Fruit fly (Drosophila melanogaster) whole organism, embryonic: ENCODE measurements around the gene CG15742.

Experiments used
- Antp ChIP-seq: fragments of 200-800 bp; sonication (Bioruptor generic); optimal IDR thresholded peaks from 3 replicates; lab custom pipeline; 2016; ENCODE audit warnings: missing biosample characterization, missing genetic modification characterization
- BEAF-32 ChIP-seq: fragments of 200-800 bp; sonication (Bioruptor generic); optimal IDR thresholded peaks from 3 replicates; lab custom pipeline; 2017; ENCODE audit warnings: missing biosample characterization, missing genetic modification characterization, mild to moderate bottlenecking, moderate library complexity, missing genetic modification reagents
- CG11398 ChIP-seq: fragments of 200-800 bp; sonication (Bioruptor generic); optimal IDR thresholded peaks from 2 replicates; lab custom pipeline; 2016; ENCODE audit warnings: missing biosample characterization, missing genetic modification characterization
- CG12391 ChIP-seq: fragments of 200-800 bp; sonication (Bioruptor generic); optimal IDR thresholded peaks from 3 replicates; lab custom pipeline; 2018; ENCODE audit warnings: missing biosample characterization, mild to moderate bottlenecking, missing genetic modification characterization, moderate library complexity
- CG13894 ChIP-seq: fragments of 200-800 bp; sonication (Bioruptor generic); optimal IDR thresholded peaks from 3 replicates; lab custom pipeline; 2018; ENCODE audit warnings: missing biosample characterization, mild to moderate bottlenecking, missing genetic modification characterization, moderate library complexity
- CG17328 ChIP-seq: fragments of 200-800 bp; sonication (Bioruptor generic); IDR thresholded peaks from 2 replicates; pipeline ENCODE4 v1.3.6; 2022; ENCODE audit warnings: missing biosample characterization, missing genetic modification characterization
- CG18619 ChIP-seq: fragments of 200-800 bp; sonication (Bioruptor generic); optimal IDR thresholded peaks from 3 replicates; lab custom pipeline; 2017; ENCODE audit warnings: missing biosample characterization, mild to moderate bottlenecking, missing genetic modification characterization
- CG2120 ChIP-seq: fragments of 200-800 bp; sonication (Bioruptor generic); optimal IDR thresholded peaks from 3 replicates; lab custom pipeline; 2016; ENCODE audit warnings: missing biosample characterization, missing genetic modification characterization
- CG2889 ChIP-seq: fragments of 200-800 bp; sonication (Bioruptor generic); IDR thresholded peaks from 3 replicates; pipeline ENCODE4 v1.3.6; 2022; ENCODE audit warnings: missing biosample characterization, missing genetic modification characterization
- CG3838 ChIP-seq: fragments of 200-800 bp; sonication (Bioruptor generic); optimal IDR thresholded peaks from 3 replicates; lab custom pipeline; 2016; ENCODE audit warnings: missing biosample characterization, missing genetic modification characterization
- CG4424 ChIP-seq: fragments of 200-800 bp; sonication (Bioruptor generic); optimal IDR thresholded peaks from 3 replicates; lab custom pipeline; 2016; ENCODE audit warnings: missing biosample characterization, missing genetic modification characterization
- CG4820 ChIP-seq: fragments of 200-800 bp; sonication (Bioruptor generic); optimal IDR thresholded peaks from 3 replicates; lab custom pipeline; 2016; ENCODE audit warnings: missing biosample characterization, missing genetic modification characterization
- CG5953 ChIP-seq: fragments of 200-800 bp; sonication (Bioruptor generic); IDR thresholded peaks from 2 replicates; pipeline ENCODE4 v1.3.6; 2022; ENCODE audit warnings: missing biosample characterization, missing genetic modification characterization
- CG6854 ChIP-seq: fragments of 200-800 bp; sonication (Bioruptor generic); optimal IDR thresholded peaks from 3 replicates; lab custom pipeline; 2017; ENCODE audit warnings: missing biosample characterization, mild to moderate bottlenecking, missing genetic modification characterization
- CG7745 ChIP-seq: fragments of 200-800 bp; sonication (Bioruptor generic); optimal IDR thresholded peaks from 2 replicates; lab custom pipeline; 2018; ENCODE audit warnings: missing biosample characterization, mild to moderate bottlenecking, missing genetic modification characterization, moderate library complexity
- CG8089 ChIP-seq: fragments of 200-800 bp; sonication (Bioruptor generic); optimal IDR thresholded peaks from 3 replicates; lab custom pipeline; 2016; ENCODE audit warnings: missing biosample characterization, missing genetic modification characterization
- CG8281 ChIP-seq: fragments of 200-800 bp; sonication (Bioruptor generic); optimal IDR thresholded peaks from 2 replicates; lab custom pipeline; 2018; ENCODE audit warnings: missing biosample characterization, mild to moderate bottlenecking, missing genetic modification characterization, moderate library complexity
- CG8388 ChIP-seq: fragments of 200-800 bp; sonication (Bioruptor generic); optimal IDR thresholded peaks from 2 replicates; lab custom pipeline; 2019; ENCODE audit warnings: missing biosample characterization, mild to moderate bottlenecking, missing genetic modification characterization, moderate library complexity
- CG9727 ChIP-seq: fragments of 200-800 bp; sonication (Bioruptor generic); optimal IDR thresholded peaks from 3 replicates; lab custom pipeline; 2017; ENCODE audit warnings: missing biosample characterization, mild to moderate bottlenecking, missing genetic modification characterization
- CG9932 ChIP-seq: fragments of 200-800 bp; sonication (Bioruptor generic); IDR thresholded peaks from 2 replicates; pipeline ENCODE4 v1.3.6; 2022; ENCODE audit warnings: missing biosample characterization, missing genetic modification characterization
- CkIIα-i1 ChIP-seq: fragments of 200-800 bp; sonication (Bioruptor generic); IDR thresholded peaks from 2 replicates; pipeline ENCODE4 v1.3.6; 2022; ENCODE audit warnings: missing biosample characterization, missing genetic modification characterization
- CoRest ChIP-seq: fragments of 200-800 bp; sonication (Bioruptor generic); optimal IDR thresholded peaks from 3 replicates; lab custom pipeline; 2018; ENCODE audit warnings: missing biosample characterization, mild to moderate bottlenecking, missing genetic modification characterization, moderate library complexity
- E2f1 ChIP-seq: fragments of 200-800 bp; sonication (Bioruptor generic); IDR thresholded peaks from 2 replicates; pipeline ENCODE4 v1.3.6; 2022; ENCODE audit warnings: missing biosample characterization, missing genetic modification characterization
- HHEX ChIP-seq: fragments of 200-800 bp; sonication (Bioruptor generic); optimal IDR thresholded peaks from 3 replicates; lab custom pipeline; 2017; ENCODE audit warnings: missing biosample characterization, mild to moderate bottlenecking, missing genetic modification characterization, missing genetic modification reagents
- Hr39 ChIP-seq: fragments of >200 bp; optimal IDR thresholded peaks from 2 replicates; lab custom pipeline; 2017
- NFAT ChIP-seq: fragments of 200-800 bp; sonication (Bioruptor generic); IDR thresholded peaks from 2 replicates; pipeline ENCODE4 v1.3.6; 2022; ENCODE audit warnings: missing biosample characterization, missing genetic modification characterization
- Nf-YC ChIP-seq: fragments of 200-800 bp; optimal IDR thresholded peaks from 3 replicates; lab custom pipeline; 2019; ENCODE audit warnings: missing biosample characterization, mild to moderate bottlenecking, missing genetic modification characterization, moderate library complexity
- Oli ChIP-seq: fragments of 200-800 bp; sonication (Bioruptor generic); optimal IDR thresholded peaks from 2 replicates; lab custom pipeline; 2018; ENCODE audit warnings: missing biosample characterization, mild to moderate bottlenecking, missing genetic modification characterization, moderate library complexity
- Opbp ChIP-seq: fragments of 200-800 bp; sonication (Bioruptor generic); IDR thresholded peaks from 3 replicates; pipeline ENCODE4 v1.3.6; 2022; ENCODE audit warnings: missing biosample characterization, missing genetic modification characterization; ENCODE audit not compliant: partially characterized antibody
- Sin3A ChIP-seq: fragments of >200 bp; optimal IDR thresholded peaks from 2 replicates; lab custom pipeline; 2018
- ash1 ChIP-seq: fragments of 200-800 bp; sonication (Bioruptor generic); optimal IDR thresholded peaks from 2 replicates; lab custom pipeline; 2018; ENCODE audit warnings: missing biosample characterization, mild to moderate bottlenecking, missing genetic modification characterization
- bab2 ChIP-seq: fragments of 200-800 bp; sonication (Bioruptor generic); optimal IDR thresholded peaks from 2 replicates; lab custom pipeline; 2016; ENCODE audit warnings: missing biosample characterization, missing genetic modification characterization
- ems ChIP-seq: fragments of 200-800 bp; sonication (Bioruptor generic); optimal IDR thresholded peaks from 3 replicates; lab custom pipeline; 2016; ENCODE audit warnings: missing biosample characterization, missing genetic modification characterization
- exex ChIP-seq: fragments of 200-800 bp; sonication (Bioruptor generic); optimal IDR thresholded peaks from 4 replicates; lab custom pipeline; 2018; ENCODE audit warnings: missing biosample characterization, mild to moderate bottlenecking, missing genetic modification characterization, moderate library complexity
- fd3F ChIP-seq: fragments of 200-800 bp; sonication (Bioruptor generic); optimal IDR thresholded peaks from 2 replicates; lab custom pipeline; 2018; ENCODE audit warnings: missing biosample characterization, mild to moderate bottlenecking, missing genetic modification characterization, moderate library complexity
- gcm ChIP-seq: fragments of 200-800 bp; sonication (Bioruptor generic); optimal IDR thresholded peaks from 2 replicates; lab custom pipeline; 2019; ENCODE audit warnings: missing biosample characterization, mild to moderate bottlenecking, missing genetic modification characterization, moderate library complexity
- hth ChIP-seq: fragments of >200 bp; optimal IDR thresholded peaks from 2 replicates; lab custom pipeline; 2017; ENCODE audit warnings: inconsistent platforms
- ind ChIP-seq: fragments of 200-800 bp; sonication (Bioruptor generic); optimal IDR thresholded peaks from 3 replicates; lab custom pipeline; 2016; ENCODE audit warnings: missing biosample characterization, missing genetic modification characterization
- inv ChIP-seq: fragments of 200-800 bp; sonication (Bioruptor generic); IDR thresholded peaks from 2 replicates; pipeline ENCODE4 v1.3.6; 2022; ENCODE audit warnings: missing biosample characterization, missing genetic modification characterization; ENCODE audit not compliant: partially characterized antibody
- jigr1 ChIP-seq: fragments of 200-800 bp; sonication (Bioruptor generic); IDR thresholded peaks from 3 replicates; pipeline ENCODE4 v1.3.6; 2022; ENCODE audit warnings: missing biosample characterization, missing genetic modification characterization
- jumu ChIP-seq: fragments of 200-800 bp; sonication (Bioruptor generic); optimal IDR thresholded peaks from 3 replicates; lab custom pipeline; 2016; ENCODE audit warnings: missing biosample characterization, missing genetic modification characterization
- kah ChIP-seq: fragments of 200-800 bp; sonication (Bioruptor generic); optimal IDR thresholded peaks from 2 replicates; lab custom pipeline; 2018; ENCODE audit warnings: missing biosample characterization, mild to moderate bottlenecking, missing genetic modification characterization
- lilli ChIP-seq: fragments of 200-800 bp; sonication (Bioruptor generic); optimal IDR thresholded peaks from 3 replicates; lab custom pipeline; 2016; ENCODE audit warnings: missing biosample characterization, missing genetic modification characterization
- lmd ChIP-seq: fragments of 200-800 bp; sonication (Bioruptor generic); IDR thresholded peaks from 2 replicates; pipeline ENCODE4 v1.3.6; 2022; ENCODE audit warnings: missing biosample characterization, missing genetic modification characterization
- lola ChIP-seq, 3 experiments: fragments of >200 bp in 2 of 3; fragments of 200-800 bp in 1 of 3; sonication (Bioruptor generic) in 1 of 3; optimal IDR thresholded peaks; 2 replicates each; lab custom pipeline; 2017 to 2019; ENCODE audit warnings: missing biosample characterization in 3 of 3, missing genetic modification characterization in 3 of 3, mild to moderate bottlenecking in 1 of 3, moderate library complexity in 1 of 3
- onecut ChIP-seq: fragments of 200-800 bp; sonication (Bioruptor generic); IDR thresholded peaks from 2 replicates; pipeline ENCODE4 v1.3.6; 2022; ENCODE audit warnings: missing biosample characterization, missing genetic modification characterization
- pfk ChIP-seq: fragments of 200-800 bp; sonication (Bioruptor generic); optimal IDR thresholded peaks from 2 replicates; lab custom pipeline; 2018; ENCODE audit warnings: missing biosample characterization, mild to moderate bottlenecking, missing genetic modification characterization, moderate library complexity
- psq ChIP-seq: fragments of 200-800 bp; sonication (Bioruptor generic); optimal IDR thresholded peaks from 2 replicates; lab custom pipeline; 2017; ENCODE audit warnings: missing biosample characterization, missing genetic modification characterization
- sob ChIP-seq: fragments of 200-800 bp; sonication (Bioruptor generic); IDR thresholded peaks from 2 replicates; pipeline ENCODE4 v1.3.6; 2022; ENCODE audit warnings: missing biosample characterization, missing genetic modification characterization
- sr ChIP-seq: fragments of 200-800 bp; sonication (Bioruptor generic); IDR thresholded peaks from 3 replicates; pipeline ENCODE4 v1.3.6; 2022; ENCODE audit warnings: missing biosample characterization, missing genetic modification characterization
- trem ChIP-seq: fragments of 200-800 bp; optimal IDR thresholded peaks from 3 replicates; lab custom pipeline; 2019; ENCODE audit warnings: missing biosample characterization, mild to moderate bottlenecking, missing genetic modification characterization, moderate library complexity
- zfh2 ChIP-seq: fragments of 200-800 bp; sonication (Bioruptor generic); optimal IDR thresholded peaks from 2 replicates; lab custom pipeline; 2016; ENCODE audit warnings: missing biosample characterization, missing genetic modification characterization

The CG15742 gene

dm6 chrX:13251310-13251709 lies 7.0 kb downstream of the CG15742 start (continued):
- TF ChIP-seq CG5953 (GFP tag; lab: Robert Waterston, UW), result peak; percentile 70; the same call in 1 of the 2 replicates
- TF ChIP-seq NFAT (GFP tag; lab: Robert Waterston, UW), result peak; percentile 47
- peak; percentile 67 for TF ChIP-seq onecut (GFP tag; lab: Robert Waterston, UW)
- TF ChIP-seq exex (tag; lab: Kevin White, UChicago), result no peak
- TF ChIP-seq zfh2, result peak; percentile 83
- TF ChIP-seq Opbp (GFP tag; lab: Robert Waterston, UW), result no peak
- peak; percentile 75 for TF ChIP-seq CG9727 (GFP tag; lab: Kevin White, UChicago)
- TF ChIP-seq CG13894 (tag; lab: Kevin White, UChicago), result no peak
- TF ChIP-seq E2f1, result peak; percentile 73
- peak; percentile 45 for TF ChIP-seq CG18619
- peak; percentile 53 for TF ChIP-seq CG11398 (GFP tag; lab: Kevin White, UChicago)
- TF ChIP-seq CG3838 (GFP tag; lab: Kevin White, UChicago), result no peak
- peak; percentile 80 for TF ChIP-seq HHEX (GFP tag; lab: Kevin White, UChicago)
- TF ChIP-seq lola (GFP tag; optimal IDR thresholded peaks at IDR 0.05; lab: Kevin White, UChicago), result peak in 1 of 3 experiments; percentile 25
- TF ChIP-seq Antp, result peak; percentile 95
- TF ChIP-seq CG4424 (GFP tag; lab: Kevin White, UChicago), result peak; percentile 73
- no peak for TF ChIP-seq kah (GFP tag; lab: Kevin White, UChicago)
- TF ChIP-seq trem (tag; lab: Kevin White, UChicago), result no peak
- TF ChIP-seq CG17328, result peak; percentile 74
- TF ChIP-seq CG2120 (GFP tag; lab: Kevin White, UChicago), result peak; percentile 77
- TF ChIP-seq CG7745 (tag; lab: Kevin White, UChicago), result no peak
- no peak for TF ChIP-seq pfk
- TF ChIP-seq Oli, result peak; percentile 77
- TF ChIP-seq sob, result peak; percentile 73; the same call in 1 of the 2 replicates
- TF ChIP-seq fd3F (GFP tag; lab: Kevin White, UChicago), result peak; percentile 48
- peak; percentile 68; the same call in 1 of the 3 replicates for TF ChIP-seq sr (GFP tag; lab: Robert Waterston, UW)
- peak; percentile 46; the same call in 1 of the 3 replicates for TF ChIP-seq CG2889 (GFP tag; lab: Robert Waterston, UW)
- peak; percentile 89 for TF ChIP-seq jumu (GFP tag; lab: Kevin White, UChicago)
- peak; percentile 60; the same call in 1 of the 3 replicates for TF ChIP-seq jigr1 (GFP tag; lab: Robert Waterston, UW)
- 0 out of 2 replicates have a peak, but pooled peaks have one; percentile 29 for TF ChIP-seq CkIIα-i1 (GFP tag; lab: Robert Waterston, UW)
- no peak for TF ChIP-seq hth (lab: Kevin White, UChicago)
- TF ChIP-seq ind (GFP tag; lab: Kevin White, UChicago), result peak; percentile 87
- TF ChIP-seq lmd, result peak; percentile 79
- TF ChIP-seq Hr39 (lab: Kevin White, UChicago), result no peak
- TF ChIP-seq lilli, result peak; percentile 89
- no peak for TF ChIP-seq Nf-YC (tag; lab: Kevin White, UChicago)
- peak; percentile 44 for TF ChIP-seq CG6854 (GFP tag; lab: Kevin White, UChicago)
- peak; percentile 68 for TF ChIP-seq CG8089 (GFP tag; lab: Kevin White, UChicago)
- no peak for TF ChIP-seq Sin3A (lab: Kevin White, UChicago)
- peak; percentile 47 for TF ChIP-seq ems (GFP tag; lab: Kevin White, UChicago)
- no peak for TF ChIP-seq psq
- TF ChIP-seq CG4820 (GFP tag; lab: Kevin White, UChicago), result peak; percentile 74
- peak; percentile 38 for TF ChIP-seq gcm (GFP tag; lab: Kevin White, UChicago)
- TF ChIP-seq ash1 (GFP tag; lab: Kevin White, UChicago), result no peak
- TF ChIP-seq CoRest (tag; lab: Kevin White, UChicago), result peak; percentile 66
- peak; percentile 68 for TF ChIP-seq CG8388 (GFP tag; lab: Kevin White, UChicago)
- peak; percentile 70 for TF ChIP-seq CG9932 (GFP tag; lab: Robert Waterston, UW)
- peak; percentile 68 for TF ChIP-seq bab2 (GFP tag; lab: Kevin White, UChicago)
- TF ChIP-seq CG8281, result peak; percentile 66
- no peak for TF ChIP-seq BEAF-32 (GFP tag; lab: Kevin White, UChicago)
- no peak for TF ChIP-seq inv (GFP tag; lab: Robert Waterston, UW)
- peak; percentile 64 for TF ChIP-seq CG12391 (tag; lab: Kevin White, UChicago)
